Worm (Caenorhabditis elegans): ENCODE data around the gene srh-284.

Gene srh-284

ce11 chrV:17724704-17725103 is 42.6 kb upstream of the srh-284 start, which contains the start of gene fat-5:
fat-5 (plus strand) TSS chrV:17725004.
- TF ChIP-seq alr-1 (tag; optimal IDR thresholded peaks at IDR 0.05) (no peak), ZK546.5 (tag; optimal IDR thresholded peaks at IDR 0.05) (no peak), mbf-1 (tag; optimal IDR thresholded peaks at IDR 0.05) (no peak), nhr-129 (tag; optimal IDR thresholded peaks at IDR 0.05) (no peak), nhr-6 (tag; optimal IDR thresholded peaks at IDR 0.05) (no peak), unc-39 (tag; optimal IDR thresholded peaks at IDR 0.05) (no peak), sma-3 (GFP tag; optimal IDR thresholded peaks at IDR 0.05) (no peak), mdl-1 (tag; optimal IDR thresholded peaks at IDR 0.05) (no peak), zag-1 (tag; optimal IDR thresholded peaks at IDR 0.05) (no peak), nhr-25 (tag; optimal IDR thresholded peaks at IDR 0.05) (no peak), C34F6.9 (tag; optimal IDR thresholded peaks at IDR 0.05) (no peak)

DNA sequence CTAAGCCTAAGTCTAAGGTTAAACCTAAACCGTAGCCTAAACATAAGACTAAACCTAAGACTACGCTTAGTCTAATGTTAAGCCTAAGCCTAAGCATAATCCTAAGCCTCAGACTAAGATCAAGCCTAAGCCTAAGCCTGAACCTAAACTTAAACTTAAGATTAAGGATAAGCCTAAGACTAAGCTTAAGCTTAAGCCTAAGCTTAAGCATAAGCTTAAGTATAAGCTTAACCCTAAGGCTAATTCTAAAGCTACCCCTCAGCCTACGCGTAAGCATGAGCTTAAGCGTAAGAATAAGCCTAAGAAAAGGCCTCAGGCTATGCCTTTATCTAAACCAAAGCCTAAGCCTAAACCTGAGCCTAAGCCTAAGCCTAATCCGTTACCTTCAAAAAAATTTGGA is 39.0 kb upstream of the srh-284 start:
- TF ChIP-seq nhr-25 (tag; optimal IDR thresholded peaks at IDR 0.05) = no peak
- TF ChIP-seq crh-2 (tag; optimal IDR thresholded peaks at IDR 0.05) = no peak
- TF ChIP-seq ceh-16 (tag; optimal IDR thresholded peaks at IDR 0.05) = no peak
- no peak for TF ChIP-seq nhr-129 (tag; optimal IDR thresholded peaks at IDR 0.05)
- TF ChIP-seq dmd-4 (tag; optimal IDR thresholded peaks at IDR 0.05) = no peak
- TF ChIP-seq egl-27 (tag; optimal IDR thresholded peaks at IDR 0.05) = no peak
- TF ChIP-seq sma-9 (GFP tag; optimal IDR thresholded peaks at IDR 0.05) = no peak
- no peak for TF ChIP-seq sma-9 (tag; optimal IDR thresholded peaks at IDR 0.05)
- TF ChIP-seq ztf-11 (tag; optimal IDR thresholded peaks at IDR 0.05) = no peak

DNA sequence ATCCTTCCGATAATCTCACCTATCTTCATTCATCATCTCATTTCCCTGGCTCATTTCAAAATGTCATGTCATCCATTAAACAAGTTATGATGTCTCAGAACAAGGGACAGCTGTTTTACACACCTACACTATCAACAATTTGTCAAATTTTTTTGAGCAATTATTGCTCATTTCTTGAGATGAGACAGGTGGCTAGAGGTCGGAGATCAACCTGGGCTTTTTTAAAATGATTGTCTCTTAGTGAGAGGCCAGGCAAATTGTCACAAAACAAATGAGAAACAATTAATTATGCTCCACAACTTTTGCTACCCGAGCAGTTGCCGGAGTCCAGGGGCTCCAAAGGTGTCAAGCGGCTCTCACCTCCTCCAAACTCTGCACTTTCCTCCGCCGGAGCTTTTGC is 38.6 kb upstream of the srh-284 start:
- TF ChIP-seq nhr-77 (tag; optimal IDR thresholded peaks at IDR 0.05) (no peak), nhr-129 (tag; optimal IDR thresholded peaks at IDR 0.05) (peak; percentile 8), unc-55 (GFP tag; optimal IDR thresholded peaks at IDR 0.05) (no peak), aly-2 (tag; optimal IDR thresholded peaks at IDR 0.05) (no peak), gmeb-1 (tag; optimal IDR thresholded peaks at IDR 0.05) (no peak), mab-5 (tag; optimal IDR thresholded peaks at IDR 0.05) (peak; percentile 37), sma-9 (GFP tag; optimal IDR thresholded peaks at IDR 0.05) (peak; percentile 23), sma-9 (tag; optimal IDR thresholded peaks at IDR 0.05) (no peak)

DNA sequence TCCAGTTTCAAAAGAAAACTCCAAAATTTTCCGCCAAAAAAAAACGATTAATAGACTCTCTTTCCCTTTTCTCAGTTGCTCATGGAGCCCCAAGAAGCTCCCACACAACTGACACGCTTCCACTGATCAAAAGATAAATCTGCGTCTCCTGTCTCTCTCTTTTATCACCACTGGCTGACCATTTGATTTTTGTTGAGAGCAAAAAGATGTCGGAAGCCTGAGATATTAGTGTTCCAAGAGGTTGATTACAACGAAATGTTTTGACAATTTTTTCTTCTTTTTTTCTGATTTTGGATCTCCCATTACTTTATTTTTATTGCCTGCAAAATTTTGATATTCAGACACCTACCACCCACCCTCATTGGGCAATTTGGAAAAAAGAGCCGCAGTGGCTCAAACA is 34.8 kb upstream of the srh-284 start, which contains the start of gene twk-42:
TSS of gene twk-42 (minus strand) at position 101 of the 400 bp plus-strand sequence.
- no peak for TF ChIP-seq ztf-4 (tag; optimal IDR thresholded peaks at IDR 0.05)
- no peak for TF ChIP-seq dmd-4 (tag; optimal IDR thresholded peaks at IDR 0.05)
- no peak for TF ChIP-seq fos-1 (tag; optimal IDR thresholded peaks at IDR 0.05)
- TF ChIP-seq alr-1 (tag; optimal IDR thresholded peaks at IDR 0.05) = no peak
- no peak for TF ChIP-seq nhr-12 (tag; optimal IDR thresholded peaks at IDR 0.05)

- TF ChIP-seq nhr-129 (tag; optimal IDR thresholded peaks at IDR 0.05) = no peak
- no peak for TF ChIP-seq nhr-23 (tag; optimal IDR thresholded peaks at IDR 0.05)
- no peak for TF ChIP-seq ama-1 (optimal IDR thresholded peaks at IDR 0.05)
- no peak for TF ChIP-seq elt-3 (tag; optimal IDR thresholded peaks at IDR 0.05)
- TF ChIP-seq nhr-11 (tag; optimal IDR thresholded peaks at IDR 0.05) = no peak
- no peak for TF ChIP-seq nhr-25 (tag; optimal IDR thresholded peaks at IDR 0.05)
- no peak for TF ChIP-seq lin-11 (tag; optimal IDR thresholded peaks at IDR 0.05)
- no peak for TF ChIP-seq ztf-4 (tag; optimal IDR thresholded peaks at IDR 0.05)
- TF ChIP-seq mbf-1 (tag; optimal IDR thresholded peaks at IDR 0.05) = no peak
- TF ChIP-seq mab-5 (tag; optimal IDR thresholded peaks at IDR 0.05) = no peak
- no peak for TF ChIP-seq crh-2 (tag; optimal IDR thresholded peaks at IDR 0.05)
- no peak for TF ChIP-seq peb-1 (tag; optimal IDR thresholded peaks at IDR 0.05)
- no peak for TF ChIP-seq lin-13 (GFP tag; optimal IDR thresholded peaks at IDR 0.05)
- no peak for TF ChIP-seq ceh-82 (tag; optimal IDR thresholded peaks at IDR 0.05)
- no peak for TF ChIP-seq mdl-1 (tag; optimal IDR thresholded peaks at IDR 0.05)
- no peak for TF ChIP-seq sma-9 (GFP tag; optimal IDR thresholded peaks at IDR 0.05)
- no peak for TF ChIP-seq sma-9 (tag; optimal IDR thresholded peaks at IDR 0.05)
These were observed 27.5 kb upstream of the srh-284 start, which contains the start of gene cutl-4 for ce11 chrV:17739801-17740200. cutl-4 (minus strand) TSS chrV:17739901.

DNA sequence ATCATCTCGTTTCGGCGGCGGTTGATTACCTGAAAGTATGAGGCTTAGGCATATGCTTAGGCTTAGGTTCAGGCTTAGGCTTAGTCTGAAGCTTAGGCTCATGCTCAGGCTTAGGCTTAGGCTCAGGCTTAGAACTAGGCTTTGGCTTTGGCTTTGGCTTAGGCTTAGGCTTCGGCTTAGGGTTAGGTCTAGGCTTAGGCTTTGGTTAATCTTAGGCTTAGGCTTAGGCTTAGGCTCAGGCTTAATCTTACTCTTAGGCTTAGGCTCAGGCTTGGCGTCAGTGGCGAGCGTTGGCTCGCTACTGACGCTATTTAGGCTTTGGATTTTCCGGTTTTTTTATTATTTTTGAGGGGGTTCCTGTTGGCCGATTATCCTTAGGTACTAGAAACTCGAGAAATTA is 23.5 kb upstream of the srh-284 start:
- TF ChIP-seq egl-27 (tag; optimal IDR thresholded peaks at IDR 0.05) = no peak
- TF ChIP-seq lsy-2 (tag; optimal IDR thresholded peaks at IDR 0.05) = no peak
- no peak for TF ChIP-seq skn-1 (tag; optimal IDR thresholded peaks at IDR 0.05)
- TF ChIP-seq unc-39 (tag; optimal IDR thresholded peaks at IDR 0.05) = no peak
- no peak for TF ChIP-seq C34F6.9 (tag; optimal IDR thresholded peaks at IDR 0.05)
- no peak for TF ChIP-seq zag-1 (tag; optimal IDR thresholded peaks at IDR 0.05)
- TF ChIP-seq lin-39 (tag; optimal IDR thresholded peaks at IDR 0.05) = no peak
- no peak for TF ChIP-seq nhr-10 (tag; optimal IDR thresholded peaks at IDR 0.05)
- TF ChIP-seq nhr-12 (tag; optimal IDR thresholded peaks at IDR 0.05) = no peak
- TF ChIP-seq sem-4 (tag; optimal IDR thresholded peaks at IDR 0.05) = no peak
- no peak for TF ChIP-seq elt-3 (tag; optimal IDR thresholded peaks at IDR 0.05)
- TF ChIP-seq ztf-11 (tag; optimal IDR thresholded peaks at IDR 0.05) = no peak
- no peak for TF ChIP-seq mab-5 (tag; optimal IDR thresholded peaks at IDR 0.05)
- TF ChIP-seq lin-11 (tag; optimal IDR thresholded peaks at IDR 0.05) = no peak
- no peak for TF ChIP-seq unc-55 (GFP tag; optimal IDR thresholded peaks at IDR 0.05)
- TF ChIP-seq nhr-129 (tag; optimal IDR thresholded peaks at IDR 0.05) = no peak
- TF ChIP-seq snpc-4 (tag; optimal IDR thresholded peaks at IDR 0.05) = no peak
- no peak for TF ChIP-seq R02D3.7 (tag; optimal IDR thresholded peaks at IDR 0.05)
- no peak for TF ChIP-seq Y55F3AM.14 (GFP tag; optimal IDR thresholded peaks at IDR 0.05)
- TF ChIP-seq nhr-6 (tag; optimal IDR thresholded peaks at IDR 0.05) = no peak
